Worm (Caenorhabditis elegans): Measurements from ENCODE around the gene gldi-6.

The gldi-6 gene

ce11 chrII:3439244-3439698, 7.5 kb upstream of the gldi-6 start (continued):
- no peak for TF ChIP-seq cebp-1 (GFP tag; IDR thresholded peaks at IDR 0.05)
- peak; percentile 76 for TF ChIP-seq cebp-1 (tag; optimal IDR thresholded peaks at IDR 0.05)
- TF ChIP-seq snpc-3.4 (tag; optimal IDR thresholded peaks at IDR 0.05) = peak; percentile 11
- TF ChIP-seq ztf-26 (tag; optimal IDR thresholded peaks at IDR 0.05) = peak; percentile 84
- peak; percentile 40 for TF ChIP-seq mes-4 (tag; optimal IDR thresholded peaks at IDR 0.05)
- peak; percentile 88 for TF ChIP-seq nfyb-1 (GFP tag; IDR thresholded peaks at IDR 0.05)
- 0 out of 2 replicates have a peak, but pooled peaks have one; percentile 54 for TF ChIP-seq ceh-58 (GFP tag; IDR thresholded peaks at IDR 0.05)
- no peak for TF ChIP-seq lir-1 (GFP tag; conservative IDR thresholded peaks at IDR 0.05)
- TF ChIP-seq ztf-6 (GFP tag; IDR thresholded peaks at IDR 0.05) = no peak
- no peak for TF ChIP-seq lsy-27 (tag; optimal IDR thresholded peaks at IDR 0.05; ENCODE audit: borderline replicate concordance, insufficient read depth)
- TF ChIP-seq let-607 (tag; optimal IDR thresholded peaks at IDR 0.05) = peak; percentile 25 to 54
- TF ChIP-seq F33H1.4 (GFP tag; IDR thresholded peaks at IDR 0.05) = 0 out of 2 replicates have a peak, but pooled peaks have one; percentile 32
- peak; percentile 92 for TF ChIP-seq nhr-90 (tag; optimal IDR thresholded peaks at IDR 0.05)
- peak; percentile 58 for TF ChIP-seq mxl-1 (tag; optimal IDR thresholded peaks at IDR 0.05)
- peak; percentile 43; the same call in 1 of the 2 replicates for TF ChIP-seq rcor-1 (GFP tag; IDR thresholded peaks at IDR 0.05)
- no peak for TF ChIP-seq hlh-12 (tag; optimal IDR thresholded peaks at IDR 0.05)
- peak; percentile 82 for TF ChIP-seq repo-1 (tag; optimal IDR thresholded peaks at IDR 0.05)
- TF ChIP-seq gei-17 (GFP tag; optimal IDR thresholded peaks at IDR 0.05) = peak; percentile 46
- peak; percentile 30; the same call in 1 of the 2 replicates for TF ChIP-seq C06A6.2 (GFP tag; conservative IDR thresholded peaks at IDR 0.05)
- TF ChIP-seq unc-62 (GFP tag; optimal IDR thresholded peaks at IDR 0.05) = no peak
- peak; percentile 74 for TF ChIP-seq hmg-1.2 (GFP tag; IDR thresholded peaks at IDR 0.05)
- no peak for TF ChIP-seq ztf-28 (GFP tag; IDR thresholded peaks at IDR 0.05)
- TF ChIP-seq chd-7 (tag; optimal IDR thresholded peaks at IDR 0.05) = peak; percentile 70
- no peak for TF ChIP-seq F37B4.10 (GFP tag; IDR thresholded peaks at IDR 0.05)
- peak; percentile 27 for TF ChIP-seq tlf-1 (GFP tag; optimal IDR thresholded peaks at IDR 0.05)
- peak; percentile 7 for TF ChIP-seq snpc-1.1 (tag; optimal IDR thresholded peaks at IDR 0.05; ENCODE audit: insufficient read depth)
- TF ChIP-seq cebp-2 (GFP tag; IDR thresholded peaks at IDR 0.05) = 0 out of 2 replicates have a peak, but pooled peaks have one; percentile 46
- peak; percentile 81 for TF ChIP-seq F57A8.1 (GFP tag; optimal IDR thresholded peaks at IDR 0.05)
- no peak for TF ChIP-seq madf-8 (GFP tag; conservative IDR thresholded peaks at IDR 0.05)
- TF ChIP-seq ceh-91 (GFP tag; IDR thresholded peaks at IDR 0.05) = 0 out of 2 replicates have a peak, but pooled peaks have one; percentile 21
- TF ChIP-seq zfh-2 (GFP tag; conservative IDR thresholded peaks at IDR 0.05) = peak; percentile 92
- peak; percentile 96 for TF ChIP-seq lin-26 (GFP tag; IDR thresholded peaks at IDR 0.05)
- TF ChIP-seq dox-1 (GFP tag; IDR thresholded peaks at IDR 0.05) = peak; percentile 92
- TF ChIP-seq egl-44 (GFP tag; IDR thresholded peaks at IDR 0.05) = peak; percentile 81; the same call in 1 of the 2 replicates
- TF ChIP-seq sptf-2 (GFP tag; optimal IDR thresholded peaks at IDR 0.05) = peak; percentile 73
- no peak for TF ChIP-seq ama-1 (optimal IDR thresholded peaks at IDR 0.05)
- TF ChIP-seq ama-1 (GFP tag; optimal IDR thresholded peaks at IDR 0.05) = peak in 1 of 2 experiments; percentile 65
- no peak for TF ChIP-seq nfya-2 (GFP tag; IDR thresholded peaks at IDR 0.05)
- peak; percentile 33 for TF ChIP-seq ets-4 (GFP tag; optimal IDR thresholded peaks at IDR 0.05)
- TF ChIP-seq B0261.1 (tag; optimal IDR thresholded peaks at IDR 0.05) = peak; percentile 97
- no peak for TF ChIP-seq egl-18 (GFP tag; IDR thresholded peaks at IDR 0.05)
- no peak for TF ChIP-seq F49E8.2 (tag; optimal IDR thresholded peaks at IDR 0.05; ENCODE audit: insufficient read depth)
- TF ChIP-seq Y53G8AR.9 (GFP tag; conservative IDR thresholded peaks at IDR 0.05) = peak; percentile 73; the same call in 1 of the 2 replicates
- TF ChIP-seq F22D6.2 (tag; optimal IDR thresholded peaks at IDR 0.05) = no peak
- peak; percentile 69 for TF ChIP-seq madf-6 (GFP tag; IDR thresholded peaks at IDR 0.05)
